Worm (Caenorhabditis elegans) whole organism, L4 larva: ENCODE data around the gene hda-2.

Experiments used
- F10B5.3 ChIP-seq: sonication (generic microtip); optimal IDR thresholded peaks from 2 replicates; lab custom pipeline; 2016; ENCODE audit warnings: mild to moderate bottlenecking, missing genetic modification characterization, missing compliant biosample characterization
- F37D6.2 ChIP-seq: sonication (generic microtip); optimal IDR thresholded peaks from 2 replicates; lab custom pipeline; 2016; ENCODE audit warnings: mild to moderate bottlenecking, missing genetic modification characterization, missing compliant biosample characterization
- F44E2.7 ChIP-seq: fragments of 200-800 bp; sonication (Bioruptor generic); IDR thresholded peaks from 2 replicates; pipeline ENCODE4 v2.1.2; 2022; ENCODE audit warnings: missing genetic modification characterization, missing compliant biosample characterization
- F49E8.2 ChIP-seq: sonication (generic microtip); optimal IDR thresholded peaks from 2 replicates; lab custom pipeline; 2016; ENCODE audit warnings: missing compliant biosample characterization, mild to moderate bottlenecking, missing genetic modification characterization, borderline replicate concordance
- R02D3.7 ChIP-seq: fragments of 150-350 bp; sonication (generic microtip); optimal IDR thresholded peaks from 3 replicates; lab custom pipeline; 2014; ENCODE audit warnings: missing biosample characterization, missing genetic modification characterization
- T20F7.1 ChIP-seq: fragments of 200-800 bp; sonication (Bioruptor generic); optimal IDR thresholded peaks from 2 replicates; lab custom pipeline; 2018; ENCODE audit warnings: mild to moderate bottlenecking, missing genetic modification characterization, missing compliant biosample characterization
- T26A8.4 ChIP-seq: fragments of 200-800 bp; sonication (Bioruptor generic); IDR thresholded peaks from 2 replicates; pipeline ENCODE4 v1.3.6; 2022; ENCODE audit warnings: missing genetic modification characterization, missing compliant biosample characterization
- Y48G9A.11 ChIP-seq: fragments of 200-800 bp; sonication (Bioruptor generic); IDR thresholded peaks from 2 replicates; pipeline ENCODE4 v1.3.6; 2022; ENCODE audit warnings: missing genetic modification reagents, missing genetic modification characterization, missing compliant biosample characterization
- Y5F2A.4 ChIP-seq: fragments of 200-800 bp; sonication (Bioruptor generic); optimal IDR thresholded peaks from 2 replicates; lab custom pipeline; 2018; ENCODE audit warnings: mild to moderate bottlenecking, missing genetic modification characterization, missing compliant biosample characterization
- Y75B8A.6 ChIP-seq: fragments of 200-800 bp; sonication (Bioruptor generic); IDR thresholded peaks from 2 replicates; pipeline ENCODE4 v1.3.6; 2022; ENCODE audit warnings: missing genetic modification reagents, missing genetic modification characterization, missing compliant biosample characterization
- ZK337.2 ChIP-seq: fragments of 200-800 bp; sonication (Bioruptor generic); IDR thresholded peaks from 2 replicates; pipeline ENCODE4 v1.3.6; 2022; ENCODE audit warnings: missing genetic modification reagents, missing genetic modification characterization, missing compliant biosample characterization
- aha-1 ChIP-seq: fragments of 150-350 bp; peaks from one replicate; lab custom pipeline; 2014; ENCODE audit warnings: missing biosample characterization, missing genetic modification characterization
- arid-1 ChIP-seq: fragments of 200-800 bp; sonication (Bioruptor generic); conservative IDR thresholded peaks from 2 replicates; pipeline ENCODE4 v1.3.6; 2022; ENCODE audit warnings: missing genetic modification reagents, missing genetic modification characterization, missing compliant biosample characterization
- ceh-20 ChIP-seq: fragments of 200-800 bp; sonication (Bioruptor generic); IDR thresholded peaks from 2 replicates; pipeline ENCODE4 v1.3.6; 2022; ENCODE audit warnings: missing genetic modification reagents, missing genetic modification characterization, missing compliant biosample characterization
- ceh-44 ChIP-seq: fragments of 200-800 bp; sonication (Bioruptor generic); IDR thresholded peaks from 2 replicates; pipeline ENCODE4 v1.3.6; 2022; ENCODE audit warnings: missing genetic modification reagents, missing genetic modification characterization, missing compliant biosample characterization
- ces-1 ChIP-seq: fragments of 150-350 bp; sonication (generic microtip); optimal IDR thresholded peaks from 4 replicates; lab custom pipeline; 2014; ENCODE audit warnings: missing biosample characterization, missing genetic modification reagents, missing genetic modification characterization
- daf-16 ChIP-seq, 3 experiments: sonication (generic microtip); optimal IDR thresholded peaks; 2 replicates each; lab custom pipeline; 2016 to 2017; ENCODE audit warnings: missing genetic modification characterization in 3 of 3, missing genetic modification reagents in 3 of 3, mild to moderate bottlenecking in 2 of 3, missing compliant biosample characterization in 2 of 3, missing biosample characterization in 1 of 3, moderate library complexity in 1 of 3
- daf-19 ChIP-seq: fragments of 200-800 bp; sonication (Bioruptor generic); conservative IDR thresholded peaks from 2 replicates; pipeline ENCODE4 v1.3.6; 2022; ENCODE audit warnings: missing genetic modification characterization, missing compliant biosample characterization
- dmd-6 ChIP-seq: fragments of 200-800 bp; sonication (Bioruptor generic); IDR thresholded peaks from 2 replicates; pipeline ENCODE4 v1.3.6; 2022; ENCODE audit warnings: missing genetic modification reagents, missing genetic modification characterization, missing compliant biosample characterization
- dmd-9 ChIP-seq: fragments of 200-800 bp; sonication (Bioruptor generic); IDR thresholded peaks from 2 replicates; pipeline ENCODE4 v1.3.6; 2022; ENCODE audit warnings: missing genetic modification reagents, missing genetic modification characterization, missing compliant biosample characterization
- egl-27 ChIP-seq: sonication (generic microtip); optimal IDR thresholded peaks from 3 replicates; lab custom pipeline; 2017; ENCODE audit warnings: missing biosample characterization, missing genetic modification reagents, missing genetic modification characterization
- fkh-10 ChIP-seq: fragments of 150-350 bp; optimal IDR thresholded peaks from 2 replicates; lab custom pipeline; 2014; ENCODE audit warnings: missing biosample characterization, missing genetic modification reagents, missing genetic modification characterization
- fos-1 ChIP-seq: fragments of 150-350 bp; optimal IDR thresholded peaks from 2 replicates; lab custom pipeline; 2014; ENCODE audit warnings: missing biosample characterization, missing genetic modification characterization
- hlh-30 ChIP-seq: sonication (generic microtip); optimal IDR thresholded peaks from 2 replicates; lab custom pipeline; 2017; ENCODE audit warnings: antibody characterized with exemption, mild to moderate bottlenecking, missing genetic modification characterization, missing compliant biosample characterization; ENCODE audit not compliant: insufficient read depth
- jun-1 ChIP-seq: fragments of 150-350 bp; optimal IDR thresholded peaks from 2 replicates; lab custom pipeline; 2014; ENCODE audit warnings: missing biosample characterization, missing genetic modification reagents, missing genetic modification characterization
- lin-1 ChIP-seq: fragments of 200-800 bp; sonication (Bioruptor generic); IDR thresholded peaks from 2 replicates; pipeline ENCODE4 v1.3.6; 2022; ENCODE audit warnings: missing genetic modification reagents, missing genetic modification characterization, missing compliant biosample characterization
- lin-13 ChIP-seq: fragments of 150-350 bp; optimal IDR thresholded peaks from 2 replicates; lab custom pipeline; 2014; ENCODE audit warnings: missing biosample characterization, missing genetic modification reagents, missing genetic modification characterization
- lin-15B ChIP-seq: fragments of 150-350 bp; sonication (generic microtip); optimal IDR thresholded peaks from 3 replicates; lab custom pipeline; 2014; ENCODE audit warnings: missing biosample characterization, missing genetic modification characterization
- lin-29 ChIP-seq: fragments of 200-800 bp; sonication (Bioruptor generic); IDR thresholded peaks from 2 replicates; pipeline ENCODE4 v1.3.6; 2022; ENCODE audit warnings: missing genetic modification reagents, missing genetic modification characterization, missing compliant biosample characterization
- lin-39 ChIP-seq: fragments of 150-350 bp; optimal IDR thresholded peaks from 2 replicates; lab custom pipeline; 2014; ENCODE audit warnings: missing biosample characterization, missing genetic modification reagents, missing genetic modification characterization
- lsy-2 ChIP-seq, 2 experiments: fragments of 150-350 bp in 1 of 2; sonication (generic microtip) in 1 of 2; optimal IDR thresholded peaks; 2 replicates each; lab custom pipeline; 2014 to 2017; ENCODE audit warnings: missing biosample characterization in 2 of 2, missing genetic modification characterization in 2 of 2
- madf-9 ChIP-seq: fragments of 200-800 bp; sonication (Bioruptor generic); conservative IDR thresholded peaks from 2 replicates; pipeline ENCODE4 v1.3.6; 2022; ENCODE audit warnings: missing genetic modification reagents, missing genetic modification characterization, missing compliant biosample characterization
- mdl-1 ChIP-seq, 2 experiments: fragments of 150-350 bp in 1 of 2; sonication (generic microtip) in 1 of 2; optimal IDR thresholded peaks; 2 replicates each; lab custom pipeline; 2014 to 2017; ENCODE audit warnings: missing biosample characterization in 2 of 2, missing genetic modification characterization in 2 of 2
- mdt-29 ChIP-seq: fragments of 200-800 bp; sonication (Bioruptor generic); IDR thresholded peaks from 2 replicates; pipeline ENCODE4 v1.3.6; 2022; ENCODE audit warnings: missing genetic modification reagents, missing genetic modification characterization, missing compliant biosample characterization
- mep-1 ChIP-seq: fragments of 150-350 bp; sonication (generic microtip); optimal IDR thresholded peaks from 3 replicates; lab custom pipeline; 2014; ENCODE audit warnings: missing biosample characterization, missing genetic modification characterization
- mxl-2 ChIP-seq: fragments of 200-800 bp; sonication (Bioruptor generic); conservative IDR thresholded peaks from 2 replicates; pipeline ENCODE4 v1.3.6; 2022; ENCODE audit warnings: missing genetic modification reagents, missing genetic modification characterization, missing compliant biosample characterization
- mxl-3 ChIP-seq: fragments of 200-800 bp; sonication (Bioruptor generic); optimal IDR thresholded peaks from 2 replicates; lab custom pipeline; 2018; ENCODE audit warnings: mild to moderate bottlenecking, missing genetic modification characterization, missing compliant biosample characterization
- nhr-102 ChIP-seq: sonication (generic microtip); optimal IDR thresholded peaks from 2 replicates; lab custom pipeline; 2016; ENCODE audit warnings: mild to moderate bottlenecking, missing genetic modification characterization, moderate library complexity, missing compliant biosample characterization
- nhr-111 ChIP-seq: fragments of 200-800 bp; sonication (Bioruptor generic); optimal IDR thresholded peaks from 2 replicates; lab custom pipeline; 2018; ENCODE audit warnings: mild to moderate bottlenecking, missing genetic modification characterization, missing compliant biosample characterization
- nhr-237 ChIP-seq: sonication (generic microtip); optimal IDR thresholded peaks from 2 replicates; lab custom pipeline; 2017; ENCODE audit warnings: missing biosample characterization, missing genetic modification characterization
- nhr-25 ChIP-seq: sonication (generic microtip); optimal IDR thresholded peaks from 2 replicates; lab custom pipeline; 2017; ENCODE audit warnings: missing genetic modification characterization, mild to moderate bottlenecking, missing compliant biosample characterization, antibody characterized with exemption, moderate library complexity, borderline replicate concordance; ENCODE audit not compliant: insufficient read depth
- php-3 ChIP-seq: fragments of 200-800 bp; sonication (Bioruptor generic); IDR thresholded peaks from 2 replicates; pipeline ENCODE4 v1.3.6; 2022; ENCODE audit warnings: missing genetic modification reagents, missing genetic modification characterization, missing compliant biosample characterization
- sdz-12 ChIP-seq: fragments of 200-800 bp; sonication (Bioruptor generic); optimal IDR thresholded peaks from 2 replicates; lab custom pipeline; 2018; ENCODE audit warnings: mild to moderate bottlenecking, missing genetic modification characterization, missing compliant biosample characterization
- snpc-1.2 ChIP-seq: fragments of 200-800 bp; sonication (Bioruptor generic); IDR thresholded peaks from 2 replicates; pipeline ENCODE4 v1.3.6; 2022; ENCODE audit warnings: missing genetic modification reagents, missing genetic modification characterization, missing compliant biosample characterization
- tag-97 ChIP-seq: fragments of 200-800 bp; sonication (Bioruptor generic); IDR thresholded peaks from 2 replicates; pipeline ENCODE4 v1.3.6; 2022; ENCODE audit warnings: missing genetic modification characterization, missing compliant biosample characterization
- unc-39 ChIP-seq: sonication (generic microtip); optimal IDR thresholded peaks from 2 replicates; lab custom pipeline; 2017; ENCODE audit warnings: missing biosample characterization, missing genetic modification characterization
- unc-62 ChIP-seq, 3 experiments: fragments of 150-350 bp in 1 of 3; sonication (generic microtip); optimal IDR thresholded peaks in 2 of 3; peaks in 1 of 3; 1 replicate in 1 of 3; 2 replicates in 2 of 3; lab custom pipeline; 2014 to 2017; ENCODE audit warnings: missing biosample characterization in 3 of 3, missing genetic modification characterization in 3 of 3, missing genetic modification reagents in 3 of 3, missing genotype in 1 of 3
- vab-7 ChIP-seq: fragments of 200-800 bp; sonication (Bioruptor generic); IDR thresholded peaks from 2 replicates; pipeline ENCODE4 v1.3.6; 2022; ENCODE audit warnings: missing genetic modification reagents, missing genetic modification characterization, missing compliant biosample characterization
- zfp-3 ChIP-seq: fragments of 200-800 bp; sonication (Bioruptor generic); conservative IDR thresholded peaks from 2 replicates; pipeline ENCODE4 v1.3.6; 2022; ENCODE audit warnings: missing genetic modification reagents, missing genetic modification characterization, missing compliant biosample characterization

hda-2 gene

ce11 chrII:8015483-8015938 lies 6.8 kb downstream of the hda-2 start (continued):
- peak; percentile 42; the same call in 1 of the 2 replicates for TF ChIP-seq lin-29 (GFP tag; lab: Robert Waterston, UW)
- no peak for TF ChIP-seq fos-1
- no peak for TF ChIP-seq ces-1 (GFP tag; lab: Kevin White, UChicago)
- no peak for TF ChIP-seq lin-15B (tag; lab: Kevin White, UChicago)
- no peak for TF ChIP-seq nhr-111 (GFP tag; lab: Kevin White, UChicago)
- TF ChIP-seq madf-9 (GFP tag; lab: Robert Waterston, UW) = no peak
- TF ChIP-seq daf-19 (GFP tag; lab: Robert Waterston, UW) = 0 out of 2 replicates have a peak, but pooled peaks have one; percentile 17
- no peak; the same call in 1 of the 2 replicates for TF ChIP-seq zfp-3 (GFP tag; lab: Robert Waterston, UW)
- TF ChIP-seq jun-1 (tag; lab: Kevin White, UChicago) = no peak
- no peak for TF ChIP-seq arid-1 (GFP tag; lab: Robert Waterston, UW)
- TF ChIP-seq dmd-6 = peak; percentile 48
- peak; percentile 51; the same call in 1 of the 2 replicates for TF ChIP-seq Y48G9A.11 (GFP tag; lab: Robert Waterston, UW)
- no peak for TF ChIP-seq F49E8.2
- peak; percentile 15; the same call in 1 of the 2 replicates for TF ChIP-seq mdt-29 (GFP tag; lab: Robert Waterston, UW)
- no peak for TF ChIP-seq fkh-10
- no peak; the same call in 1 of the 2 replicates for TF ChIP-seq T26A8.4 (GFP tag; lab: Robert Waterston, UW)
- no peak for TF ChIP-seq F37D6.2
- TF ChIP-seq tag-97 = no peak
- TF ChIP-seq vab-7 (GFP tag; lab: Robert Waterston, UW) = no peak
- TF ChIP-seq mxl-2 (GFP tag; lab: Robert Waterston, UW) = no peak
- TF ChIP-seq hlh-30 (tag; lab: Kevin White, UChicago) = peak; percentile 71
- no peak for TF ChIP-seq F10B5.3
- no peak for TF ChIP-seq daf-16 (GFP tag; optimal IDR thresholded peaks at IDR 0.05; lab: Kevin White, UChicago)
- TF ChIP-seq daf-16 (tag; optimal IDR thresholded peaks at IDR 0.05; lab: Kevin White, UChicago) = peak; percentile 77
- peak in 1 of 2 experiments; percentile 73 for TF ChIP-seq lsy-2 (tag; optimal IDR thresholded peaks at IDR 0.05; lab: Kevin White, UChicago)
- TF ChIP-seq lin-13 = no peak
- TF ChIP-seq egl-27 (tag; lab: Kevin White, UChicago) = no peak
- TF ChIP-seq unc-62 (GFP tag; optimal IDR thresholded peaks at IDR 0.05 in 1 of 2; lab: Kevin White, UChicago) = peak in 1 of 2 experiments; percentile 95
- TF ChIP-seq unc-62 (tag; optimal IDR thresholded peaks at IDR 0.05; lab: Kevin White, UChicago) = no peak
- no peak for TF ChIP-seq mdl-1 (tag; optimal IDR thresholded peaks at IDR 0.05; lab: Kevin White, UChicago)
- peak; percentile 79 for TF ChIP-seq aha-1 (tag; lab: Kevin White, UChicago)
- no peak for TF ChIP-seq T20F7.1 (GFP tag; lab: Kevin White, UChicago)
- no peak for TF ChIP-seq ceh-44 (GFP tag; lab: Robert Waterston, UW)
- no peak for TF ChIP-seq nhr-237 (tag; lab: Kevin White, UChicago)
- TF ChIP-seq lin-39 (tag; lab: Kevin White, UChicago) = no peak
- TF ChIP-seq unc-39 (tag; lab: Kevin White, UChicago) = no peak
- 0 out of 2 replicates have a peak, but pooled peaks have one; percentile 13 for TF ChIP-seq dmd-9 (GFP tag; lab: Robert Waterston, UW)
- TF ChIP-seq lin-1 (GFP tag; lab: Robert Waterston, UW) = peak; percentile 38; the same call in 1 of the 2 replicates
- peak; percentile 20 for TF ChIP-seq nhr-25 (tag; lab: Kevin White, UChicago)
- TF ChIP-seq snpc-1.2 (GFP tag; lab: Robert Waterston, UW) = no peak
- 0 out of 2 replicates have a peak, but pooled peaks have one; percentile 54 for TF ChIP-seq php-3
- TF ChIP-seq ZK337.2 (GFP tag; lab: Robert Waterston, UW) = no peak
- no peak for TF ChIP-seq R02D3.7 (tag; lab: Kevin White, UChicago)
- peak; percentile 37 for TF ChIP-seq mep-1 (tag; lab: Kevin White, UChicago)
- no peak for TF ChIP-seq mxl-3 (GFP tag; lab: Kevin White, UChicago)
- no peak for TF ChIP-seq Y75B8A.6
- TF ChIP-seq nhr-102 (tag; lab: Kevin White, UChicago) = no peak
- no peak; the same call in 1 of the 2 replicates for TF ChIP-seq ceh-20 (GFP tag; lab: Robert Waterston, UW)
- TF ChIP-seq sdz-12 = no peak
- no peak for TF ChIP-seq F44E2.7 (GFP tag; lab: Robert Waterston, UW)
- no peak for TF ChIP-seq Y5F2A.4 (GFP tag; lab: Kevin White, UChicago)
